Worm (Caenorhabditis elegans) whole organism, early embryonic: Measurements from ENCODE around the gene exos-9.

Experiments used
- B0310.2 ChIP-seq: sonication (generic microtip); optimal IDR thresholded peaks from 2 replicates; lab custom pipeline; 2016; ENCODE audit warnings: mild to moderate bottlenecking, missing genetic modification characterization, missing compliant biosample characterization
- F13C5.2 ChIP-seq: sonication (generic microtip); optimal IDR thresholded peaks from 2 replicates; lab custom pipeline; 2017; ENCODE audit warnings: mild to moderate bottlenecking, missing genetic modification characterization, inconsistent platforms, missing compliant biosample characterization
- aly-1 ChIP-seq: sonication (generic microtip); optimal IDR thresholded peaks from 2 replicates; lab custom pipeline; 2016; ENCODE audit warnings: missing genetic modification characterization, missing compliant biosample characterization
- ama-1 ChIP-seq: fragments of 150-350 bp; optimal IDR thresholded peaks from 2 replicates; lab custom pipeline; 2014
- ceh-13 ChIP-seq: fragments of 200-800 bp; sonication (Bioruptor generic); optimal IDR thresholded peaks from 2 replicates; lab custom pipeline; 2018; ENCODE audit warnings: mild to moderate bottlenecking, missing genetic modification characterization, missing compliant biosample characterization
- ceh-36 ChIP-seq: sonication (generic microtip); optimal IDR thresholded peaks from 2 replicates; lab custom pipeline; 2016; ENCODE audit warnings: missing genetic modification characterization, inconsistent platforms, missing compliant biosample characterization
- ets-7 ChIP-seq: sonication (generic microtip); optimal IDR thresholded peaks from 2 replicates; lab custom pipeline; 2016; ENCODE audit warnings: missing genotype, missing genetic modification characterization, missing compliant biosample characterization
- flt-1 ChIP-seq: fragments of 200-800 bp; sonication (Bioruptor generic); IDR thresholded peaks from 2 replicates; pipeline ENCODE4 v1.3.6; 2022; ENCODE audit warnings: missing genetic modification characterization, missing compliant biosample characterization
- hmbx-1 ChIP-seq: sonication (generic microtip); optimal IDR thresholded peaks from 2 replicates; lab custom pipeline; 2016; ENCODE audit warnings: mild to moderate bottlenecking, missing genetic modification characterization, missing compliant biosample characterization
- hmg-4 ChIP-seq: fragments of 200-800 bp; sonication (Bioruptor generic); optimal IDR thresholded peaks from 2 replicates; lab custom pipeline; 2018; ENCODE audit warnings: mild to moderate bottlenecking, missing genetic modification characterization, missing compliant biosample characterization
- hnd-1 ChIP-seq: sonication (generic microtip); optimal IDR thresholded peaks from 2 replicates; lab custom pipeline; 2016; ENCODE audit warnings: missing genetic modification characterization, missing compliant biosample characterization
- pes-1 ChIP-seq: fragments of 200-800 bp; sonication (Bioruptor generic); IDR thresholded peaks from 2 replicates; pipeline ENCODE4 v1.3.6; 2022; ENCODE audit warnings: missing genetic modification reagents, missing genetic modification characterization, missing compliant biosample characterization
- scrt-1 ChIP-seq: fragments of 200-800 bp; sonication (Bioruptor generic); IDR thresholded peaks from 2 replicates; pipeline ENCODE4 v1.3.6; 2022; ENCODE audit warnings: missing genetic modification characterization, missing compliant biosample characterization
- sea-1 ChIP-seq: fragments of 200-800 bp; sonication (Bioruptor generic); conservative IDR thresholded peaks from 2 replicates; pipeline ENCODE4 v1.3.6; 2022; ENCODE audit warnings: missing genetic modification characterization, missing compliant biosample characterization
- tbx-11 ChIP-seq: fragments of 200-800 bp; sonication (Bioruptor generic); IDR thresholded peaks from 2 replicates; pipeline ENCODE4 v1.3.6; 2022; ENCODE audit warnings: missing genetic modification characterization, missing compliant biosample characterization
- tbx-37 ChIP-seq: fragments of 200-800 bp; sonication (Bioruptor generic); conservative IDR thresholded peaks from 2 replicates; pipeline ENCODE4 v1.3.6; 2022; ENCODE audit warnings: missing genetic modification reagents, missing genetic modification characterization, missing compliant biosample characterization
- tra-4 ChIP-seq: sonication (generic microtip); optimal IDR thresholded peaks from 2 replicates; lab custom pipeline; 2017; ENCODE audit warnings: missing genetic modification characterization, missing compliant biosample characterization

exos-9 gene

DNA sequence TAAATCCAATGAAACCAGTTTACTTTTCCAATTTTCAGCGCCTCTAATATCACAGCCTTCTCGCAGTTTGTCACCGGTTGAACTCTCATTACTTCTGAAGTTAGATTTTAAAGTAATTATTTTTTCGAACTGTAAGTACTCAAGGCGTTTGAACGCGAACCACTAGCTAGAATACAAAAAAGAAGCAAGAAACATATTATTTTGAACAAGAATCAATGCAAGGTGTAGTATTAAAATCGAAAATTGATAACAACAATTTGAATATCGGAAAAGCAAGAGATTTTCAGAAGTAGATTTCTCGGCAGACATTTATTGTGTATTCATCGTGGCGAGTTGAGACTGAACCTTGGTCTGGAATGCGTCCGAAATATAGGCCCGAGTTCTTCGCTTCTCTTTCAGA lies at the start of gene exos-9:
exos-9 (minus strand) TSS at position 101 of the 400 bp plus-strand sequence.
- TF ChIP-seq hnd-1 (tag; lab: Kevin White, UChicago) (no peak), B0310.2 (tag; lab: Kevin White, UChicago) (no peak), sea-1 (GFP tag; lab: Robert Waterston, UW) (no peak), scrt-1 (GFP tag; lab: Robert Waterston, UW) (no peak), hmbx-1 (tag; lab: Kevin White, UChicago) (no peak), F13C5.2 (no peak), tbx-11 (GFP tag; lab: Robert Waterston, UW) (no peak), pes-1 (GFP tag; lab: Robert Waterston, UW) (no peak), ama-1 (lab: Kevin White, UChicago) (no peak), tra-4 (tag; lab: Kevin White, UChicago) (no peak), ets-7 (tag; lab: Kevin White, UChicago) (no peak), aly-1 (tag; lab: Kevin White, UChicago) (no peak)

DNA sequence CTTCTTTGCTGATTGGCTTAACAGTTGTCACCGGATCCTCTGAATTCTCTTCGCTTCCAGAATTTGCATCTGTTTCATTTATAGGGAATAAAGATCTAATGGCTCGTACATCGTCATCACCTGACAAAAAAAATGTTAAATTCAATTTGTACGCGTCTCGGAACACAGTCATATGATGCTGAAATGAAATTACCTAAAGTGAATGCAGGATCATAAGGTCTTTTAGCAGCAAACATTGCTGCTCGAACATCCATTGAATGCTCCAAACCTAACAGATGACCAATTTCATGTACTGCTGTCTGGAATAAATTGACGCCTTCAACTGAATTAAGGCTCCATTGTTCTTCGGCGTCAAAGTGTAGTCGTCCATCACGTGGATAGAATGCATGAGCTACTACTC lies 48.5 kb upstream of the exos-9 start:
- TF ChIP-seq sea-1 (GFP tag; lab: Robert Waterston, UW): no peak
- no peak for TF ChIP-seq ets-7 (tag; lab: Kevin White, UChicago)
- TF ChIP-seq ama-1 (lab: Kevin White, UChicago): no peak
- no peak for TF ChIP-seq tra-4 (tag; lab: Kevin White, UChicago)
- TF ChIP-seq ceh-13: no peak
- TF ChIP-seq hnd-1 (tag; lab: Kevin White, UChicago): no peak
- TF ChIP-seq pes-1 (GFP tag; lab: Robert Waterston, UW): no peak
- TF ChIP-seq aly-1 (tag; lab: Kevin White, UChicago): no peak
- TF ChIP-seq tbx-11 (GFP tag; lab: Robert Waterston, UW): no peak
- TF ChIP-seq scrt-1 (GFP tag; lab: Robert Waterston, UW): no peak
- TF ChIP-seq F13C5.2: no peak

DNA sequence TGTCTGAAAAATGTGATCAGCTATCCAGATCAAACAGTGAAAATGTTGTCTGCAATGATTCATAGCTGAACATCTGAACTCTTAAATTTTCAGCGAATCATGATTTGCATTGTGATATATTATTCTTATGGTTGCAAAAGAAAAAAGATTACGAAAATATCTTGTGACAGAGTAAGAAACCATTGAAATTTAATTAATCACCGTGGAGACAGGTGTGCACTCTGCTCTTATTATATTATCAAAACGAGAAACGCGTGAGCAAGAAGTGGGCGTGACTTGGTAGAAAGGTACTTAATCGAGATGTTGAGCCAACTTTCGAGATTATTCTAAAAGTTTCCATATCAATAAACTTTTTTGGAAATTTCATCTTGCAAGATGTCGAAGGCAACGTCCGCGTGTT lies 45.1 kb upstream of the exos-9 start, which contains the start of gene osm-10:
osm-10 (plus strand) TSS at position 293 of the 400 bp plus-strand sequence.
- TF ChIP-seq sea-1 (GFP tag; lab: Robert Waterston, UW) (no peak), tra-4 (tag; lab: Kevin White, UChicago) (no peak), F13C5.2 (no peak), tbx-11 (GFP tag; lab: Robert Waterston, UW) (no peak), B0310.2 (tag; lab: Kevin White, UChicago) (no peak), hnd-1 (tag; lab: Kevin White, UChicago) (no peak), aly-1 (tag; lab: Kevin White, UChicago) (no peak), hmg-4 (GFP tag; lab: Kevin White, UChicago) (no peak), scrt-1 (GFP tag; lab: Robert Waterston, UW) (no peak), ceh-36 (tag; lab: Kevin White, UChicago) (no peak), flt-1 (no peak), ets-7 (tag; lab: Kevin White, UChicago) (no peak), tbx-37 (GFP tag; lab: Robert Waterston, UW) (no peak), ceh-13 (no peak), pes-1 (GFP tag; lab: Robert Waterston, UW) (no peak), ama-1 (lab: Kevin White, UChicago) (no peak), hmbx-1 (tag; lab: Kevin White, UChicago) (no peak)

DNA sequence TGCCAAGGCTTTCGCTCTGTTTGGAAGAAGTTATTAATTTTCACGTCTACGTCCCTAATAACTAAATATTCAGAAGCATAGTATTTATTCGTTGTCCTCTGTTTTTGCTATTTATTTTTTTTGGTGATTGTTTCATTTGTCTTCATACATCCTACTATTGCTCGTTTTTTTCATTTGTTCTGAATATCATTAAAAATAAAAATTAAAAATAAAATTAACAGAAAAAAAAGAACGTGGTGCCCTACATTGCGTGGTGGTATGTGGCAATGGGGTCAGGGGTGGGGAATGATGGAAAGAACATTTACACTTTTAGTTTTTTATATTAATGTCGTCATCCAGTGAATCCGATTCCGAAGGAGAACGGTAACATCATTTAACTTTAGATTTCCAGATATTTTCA lies 43.2 kb upstream of the exos-9 start, which contains the start of gene ztf-31:
ztf-31 (plus strand) TSS at position 301 of the 400 bp plus-strand sequence.
- no peak for TF ChIP-seq sea-1 (GFP tag; lab: Robert Waterston, UW)
- TF ChIP-seq ets-7 (tag; lab: Kevin White, UChicago): no peak

DNA sequence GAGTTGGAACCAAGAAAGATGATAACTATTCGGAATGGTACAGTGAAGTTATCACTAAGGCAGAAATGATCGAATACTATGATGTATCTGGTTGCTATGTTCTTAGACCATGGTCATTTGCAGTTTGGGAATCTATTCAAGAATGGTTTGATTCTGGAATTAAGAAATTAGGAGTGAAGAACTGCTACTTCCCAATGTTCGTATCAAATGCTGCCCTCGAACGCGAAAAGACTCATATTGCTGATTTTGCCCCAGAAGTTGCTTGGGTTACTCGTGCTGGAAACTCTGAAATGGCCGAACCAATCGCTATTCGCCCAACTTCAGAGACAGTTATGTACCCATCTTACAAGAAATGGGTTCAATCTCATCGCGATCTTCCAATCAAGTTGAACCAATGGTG lies 41.5 kb upstream of the exos-9 start:
- TF ChIP-seq hmbx-1 (tag; lab: Kevin White, UChicago): no peak
- TF ChIP-seq aly-1 (tag; lab: Kevin White, UChicago): no peak
- no peak for TF ChIP-seq ets-7 (tag; lab: Kevin White, UChicago)
- TF ChIP-seq ama-1 (lab: Kevin White, UChicago): no peak
- no peak for TF ChIP-seq sea-1 (GFP tag; lab: Robert Waterston, UW)
- no peak for TF ChIP-seq tbx-11 (GFP tag; lab: Robert Waterston, UW)
- no peak for TF ChIP-seq B0310.2 (tag; lab: Kevin White, UChicago)
- TF ChIP-seq hmg-4 (GFP tag; lab: Kevin White, UChicago): no peak
- TF ChIP-seq flt-1: no peak
- TF ChIP-seq hnd-1 (tag; lab: Kevin White, UChicago): no peak
- no peak for TF ChIP-seq scrt-1 (GFP tag; lab: Robert Waterston, UW)
- no peak for TF ChIP-seq F13C5.2

DNA sequence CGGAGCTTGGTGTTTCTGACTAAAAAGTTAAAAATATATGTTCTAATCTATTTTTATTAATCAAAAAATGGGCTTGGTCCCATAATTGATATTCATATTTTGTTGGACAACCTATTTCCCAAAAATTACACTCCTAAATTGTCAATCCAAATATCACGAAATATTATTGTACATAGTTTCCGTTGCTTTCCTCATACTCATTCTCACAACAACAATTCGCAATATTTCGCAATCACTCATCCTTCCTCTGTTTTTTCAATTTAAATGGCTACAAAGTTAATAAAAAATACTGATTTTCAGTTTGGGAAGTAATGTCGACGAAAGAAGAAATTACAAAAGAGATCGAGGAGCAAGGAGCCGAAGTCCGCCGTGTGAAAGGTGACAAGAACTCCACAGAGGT lies 40.9 kb upstream of the exos-9 start, which contains the start of gene pars-1:
pars-1 (plus strand) TSS at position 301 of the 400 bp plus-strand sequence.
- TF ChIP-seq hnd-1 (tag; lab: Kevin White, UChicago) (no peak), ceh-36 (tag; lab: Kevin White, UChicago) (no peak), hmg-4 (GFP tag; lab: Kevin White, UChicago) (no peak), tbx-11 (GFP tag; lab: Robert Waterston, UW) (no peak), tra-4 (tag; lab: Kevin White, UChicago) (no peak), aly-1 (tag; lab: Kevin White, UChicago) (no peak), sea-1 (GFP tag; lab: Robert Waterston, UW) (no peak), B0310.2 (tag; lab: Kevin White, UChicago) (no peak), ama-1 (lab: Kevin White, UChicago) (no peak), ets-7 (tag; lab: Kevin White, UChicago) (no peak), scrt-1 (GFP tag; lab: Robert Waterston, UW) (no peak)

DNA sequence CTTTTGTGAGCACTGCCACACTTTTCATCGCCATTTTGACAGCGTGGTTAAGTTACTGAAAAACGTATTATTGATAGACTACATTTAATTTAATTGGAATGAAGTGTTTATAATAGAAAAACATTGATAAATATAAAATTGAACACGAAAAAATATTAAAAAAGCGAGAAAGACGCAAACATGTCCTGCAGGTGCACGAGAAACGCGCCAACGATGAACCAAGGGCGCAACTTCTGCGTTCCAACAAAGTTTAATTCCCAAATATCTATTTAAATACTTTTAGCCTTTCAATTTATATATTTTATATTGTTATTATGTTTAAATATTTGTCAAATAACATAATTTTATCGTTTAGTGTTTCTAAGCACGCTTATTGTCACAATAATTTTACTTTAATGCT lies 36.3 kb upstream of the exos-9 start, which contains the start of gene ndus-8:
ndus-8 (minus strand) TSS at position 55 of the 400 bp plus-strand sequence.
- TF ChIP-seq hmg-4 (GFP tag; lab: Kevin White, UChicago) (no peak), flt-1 (no peak), hnd-1 (tag; lab: Kevin White, UChicago) (no peak)
